Worm (Caenorhabditis elegans): ENCODE results near the gene F59F5.3.
A peak's percentile ranks its signal among the peaks of the same experiment; 100 is the strongest.

F59F5.3 gene

ce11 chrX:10576410-10576809 is 34.2 kb upstream of the F59F5.3 start (continued):
- TF ChIP-seq ztf-4 (tag; optimal IDR thresholded peaks at IDR 0.05) (no peak), efl-3 (GFP tag; optimal IDR thresholded peaks at IDR 0.05) (no peak), hlh-17 (GFP tag; optimal IDR thresholded peaks at IDR 0.05; ENCODE audit: borderline replicate concordance) (no peak), mef-2 (tag; optimal IDR thresholded peaks at IDR 0.05) (no peak), nhr-90 (tag; optimal IDR thresholded peaks at IDR 0.05; ENCODE audit: poor library complexity) (peak; percentile 36), pax-3 (tag; optimal IDR thresholded peaks at IDR 0.05) (no peak), fkh-4 (tag; optimal IDR thresholded peaks at IDR 0.05; ENCODE audit: borderline replicate concordance) (no peak)

ce11 chrX:10569185-10569584 is 27.0 kb upstream of the F59F5.3 start, which contains the start of gene bet-2:
TSS of gene bet-2 (plus strand) at chrX:10569273.
- TF ChIP-seq aha-1 (tag; optimal IDR thresholded peaks at IDR 0.05) (no peak), dsc-1 (tag; optimal IDR thresholded peaks at IDR 0.05) (no peak), pax-3 (tag; optimal IDR thresholded peaks at IDR 0.05) (no peak), skn-1 (tag; optimal IDR thresholded peaks at IDR 0.05) (no peak), elt-3 (tag; optimal IDR thresholded peaks at IDR 0.05) (no peak)

- TF ChIP-seq tlp-1 (tag; optimal IDR thresholded peaks at IDR 0.05) (no peak), aly-2 (tag; optimal IDR thresholded peaks at IDR 0.05) (peak; percentile 21), lin-13 (GFP tag; optimal IDR thresholded peaks at IDR 0.05) (peak; percentile 74), snu-23 (GFP tag; optimal IDR thresholded peaks at IDR 0.05) (peak; percentile 97), lin-39 (tag; optimal IDR thresholded peaks at IDR 0.05) (peak; percentile 43), unc-98 (GFP tag; IDR thresholded peaks at IDR 0.05) (no peak), lir-3 (tag; optimal IDR thresholded peaks at IDR 0.05; ENCODE audit: poor library complexity) (peak; percentile 82), pax-3 (tag; optimal IDR thresholded peaks at IDR 0.05) (peak; percentile 63), lsy-2 (tag; optimal IDR thresholded peaks at IDR 0.05) (peak; percentile 89 to 90), ztf-11 (tag; optimal IDR thresholded peaks at IDR 0.05) (peak in 1 of 2 experiments; percentile 92), jun-1 (tag; optimal IDR thresholded peaks at IDR 0.05) (peak; percentile 94), alr-1 (tag; optimal IDR thresholded peaks at IDR 0.05; ENCODE audit: borderline replicate concordance) (no peak), pag-3 (tag; optimal IDR thresholded peaks at IDR 0.05; ENCODE audit: borderline replicate concordance, insufficient read depth) (peak; percentile 89), unc-30 (tag; optimal IDR thresholded peaks at IDR 0.05) (no peak), ztf-4 (tag; optimal IDR thresholded peaks at IDR 0.05) (peak; percentile 86), mdl-1 (tag; optimal IDR thresholded peaks at IDR 0.05) (peak in 1 of 2 experiments; percentile 97), fkh-4 (tag; optimal IDR thresholded peaks at IDR 0.05; ENCODE audit: borderline replicate concordance) (peak; percentile 61), unc-86 (tag; optimal IDR thresholded peaks at IDR 0.05) (peak; percentile 97), fos-1 (tag; optimal IDR thresholded peaks at IDR 0.05) (peak; percentile 56), lin-35 (GFP tag; optimal IDR thresholded peaks at IDR 0.05) (peak; percentile 55 to 86), nhr-71 (tag; optimal IDR thresholded peaks at IDR 0.05) (peak; percentile 99), efl-3 (GFP tag; optimal IDR thresholded peaks at IDR 0.05) (no peak), vab-15 (tag; optimal IDR thresholded peaks at IDR 0.05) (peak; percentile 53), mab-9 (GFP tag; IDR thresholded peaks at IDR 0.05) (peak; percentile 85), ceh-88 (GFP tag; IDR thresholded peaks at IDR 0.05) (peak; percentile 83; the same call in 1 of the 2 replicates), egl-27 (tag; optimal IDR thresholded peaks at IDR 0.05) (peak; percentile 46 to 81), snpc-4 (tag; optimal IDR thresholded peaks at IDR 0.05) (peak; percentile 61), C04F5.9 (tag; optimal IDR thresholded peaks at IDR 0.05) (peak; percentile 43), dsc-1 (tag; optimal IDR thresholded peaks at IDR 0.05) (peak; percentile 94), sptf-1 (tag; optimal IDR thresholded peaks at IDR 0.05) (no peak), nhr-19 (GFP tag; conservative IDR thresholded peaks at IDR 0.05) (peak; percentile 87), elt-2 (tag; optimal IDR thresholded peaks at IDR 0.05) (peak; percentile 67), hlh-4 (tag; optimal IDR thresholded peaks at IDR 0.05) (no peak), nhr-85 (tag) (peak; percentile 99), nhr-20 (tag; optimal IDR thresholded peaks at IDR 0.05) (peak; percentile 98), nhr-77 (tag; optimal IDR thresholded peaks at IDR 0.05) (peak; percentile 88), zip-4 (GFP tag; optimal IDR thresholded peaks at IDR 0.05) (peak; percentile 80), ceh-82 (tag; optimal IDR thresholded peaks at IDR 0.05) (peak; percentile 79 to 92 (median 84)), rnt-1 (tag; optimal IDR thresholded peaks at IDR 0.05) (peak; percentile 88)
These were observed 26.4 kb upstream of the F59F5.3 start for ce11 chrX:10568385-10569149.
